Worm (Caenorhabditis elegans): Measurements from ENCODE around the gene nlp-80.
A peak's percentile ranks its signal among the peaks of the same experiment; 100 is the strongest.
"Not testable (repeated sequence)": the region's sequence is repeated elsewhere in the genome, so short reads cannot be mapped to it uniquely, and the experiment has no call there.

Gene nlp-80

DNA sequence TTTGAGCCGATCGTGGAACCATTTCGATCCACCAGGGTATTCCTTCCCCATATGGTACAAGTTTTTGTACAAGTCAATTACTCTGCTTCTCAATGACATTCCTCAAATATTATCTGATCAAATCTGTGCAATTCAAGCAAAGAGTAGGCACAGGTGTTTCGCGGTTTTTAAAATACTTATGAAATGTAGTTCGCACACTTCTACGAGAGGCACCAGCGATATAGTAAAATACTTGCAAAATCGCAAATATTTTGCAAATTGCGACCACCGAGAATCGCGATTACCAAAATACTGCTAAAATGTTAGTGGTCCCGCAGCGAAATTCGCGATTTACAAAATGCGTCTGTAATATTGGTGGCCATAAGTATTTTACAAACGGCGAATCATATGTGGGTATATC lies 44.2 kb upstream of the nlp-80 start, which contains the start of gene Y42A5A.5:
Gene Y42A5A.5 (minus strand): TSS at position 101 of the 400 bp plus-strand sequence.
- not testable (repeated sequence) for TF ChIP-seq fkh-2 (tag; optimal IDR thresholded peaks at IDR 0.05); nhr-76 (tag; optimal IDR thresholded peaks at IDR 0.05); unc-62 (GFP tag; optimal IDR thresholded peaks at IDR 0.05)

ce11 chrV:11104408-11104807 lies 39.0 kb upstream of the nlp-80 start:
- no peak for TF ChIP-seq pqm-1 (tag; optimal IDR thresholded peaks at IDR 0.05)

DNA sequence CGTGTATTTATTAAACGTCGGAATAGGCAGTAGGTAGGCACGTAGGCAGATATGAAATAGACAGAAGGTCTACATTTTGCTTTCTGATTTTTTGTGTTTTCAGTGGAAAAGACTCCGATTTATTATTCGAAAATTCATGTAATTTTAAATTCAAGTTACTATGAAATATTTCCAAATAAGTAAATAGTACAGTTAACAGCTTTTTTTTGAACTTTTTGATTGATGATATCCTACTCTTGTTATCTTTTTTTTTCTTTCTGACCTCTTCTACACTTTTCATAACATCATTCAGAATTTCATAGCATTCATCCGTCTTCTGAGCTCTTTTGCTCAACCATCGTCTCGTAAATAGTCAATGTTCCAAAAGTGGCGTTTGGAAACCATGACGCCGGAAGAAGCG lies 33.2 kb upstream of the nlp-80 start, which contains the start of gene cdkl-1:
Gene cdkl-1 (plus strand): TSS at position 301 of the 400 bp plus-strand sequence.
- TF ChIP-seq fkh-10 (GFP tag; optimal IDR thresholded peaks at IDR 0.05): no peak
- no peak for TF ChIP-seq sea-2 (GFP tag; optimal IDR thresholded peaks at IDR 0.05)
- no peak for TF ChIP-seq jun-1 (tag; optimal IDR thresholded peaks at IDR 0.05)
- TF ChIP-seq nhr-11 (tag; optimal IDR thresholded peaks at IDR 0.05): no peak
- TF ChIP-seq hmg-11 (tag; optimal IDR thresholded peaks at IDR 0.05): no peak
- no peak for TF ChIP-seq unc-39 (tag; optimal IDR thresholded peaks at IDR 0.05)
- TF ChIP-seq elt-3 (tag; optimal IDR thresholded peaks at IDR 0.05): no peak
- TF ChIP-seq tbx-2 (tag; optimal IDR thresholded peaks at IDR 0.05): no peak
- no peak for TF ChIP-seq ceh-16 (tag; optimal IDR thresholded peaks at IDR 0.05)
- TF ChIP-seq nhr-237 (tag; optimal IDR thresholded peaks at IDR 0.05): no peak
- TF ChIP-seq egl-27 (tag; optimal IDR thresholded peaks at IDR 0.05): no peak

DNA sequence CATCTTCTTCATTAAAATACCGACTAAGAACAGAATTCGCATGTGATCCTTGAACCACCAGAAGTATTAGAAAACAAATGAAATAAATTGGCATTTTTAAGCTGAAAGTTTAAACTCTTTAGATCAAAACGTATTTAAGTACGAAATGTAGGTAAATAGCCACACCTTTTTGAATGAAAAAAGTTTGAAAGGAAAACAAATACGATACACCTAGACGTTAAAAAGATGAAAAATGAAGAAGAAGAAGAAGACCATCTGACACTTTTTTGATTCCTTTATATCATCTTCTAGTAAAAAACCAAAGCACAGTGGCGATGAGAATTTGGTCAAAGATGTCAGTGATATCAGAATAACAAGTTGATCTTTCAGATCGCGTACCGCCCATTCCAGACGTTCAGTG lies 30.5 kb upstream of the nlp-80 start, which contains the start of gene Y42A5A.3:
Gene Y42A5A.3 (minus strand): TSS at position 101 of the 400 bp plus-strand sequence.
- TF ChIP-seq mml-1 (tag; optimal IDR thresholded peaks at IDR 0.05) (no peak), elt-2 (tag; optimal IDR thresholded peaks at IDR 0.05) (no peak), jun-1 (tag; optimal IDR thresholded peaks at IDR 0.05) (no peak), unc-39 (tag; optimal IDR thresholded peaks at IDR 0.05) (no peak), lin-15B (tag; optimal IDR thresholded peaks at IDR 0.05) (no peak), ceh-82 (tag; optimal IDR thresholded peaks at IDR 0.05) (no peak), nhr-43 (tag; optimal IDR thresholded peaks at IDR 0.05; ENCODE audit: poor library complexity, severe bottlenecking) (no peak), egl-5 (tag; optimal IDR thresholded peaks at IDR 0.05) (no peak), fkh-10 (GFP tag; optimal IDR thresholded peaks at IDR 0.05) (no peak), pha-4 (tag; optimal IDR thresholded peaks at IDR 0.05) (no peak), fkh-2 (tag; optimal IDR thresholded peaks at IDR 0.05) (no peak), unc-62 (GFP tag; optimal IDR thresholded peaks at IDR 0.05) (no peak), pqm-1 (tag; optimal IDR thresholded peaks at IDR 0.05) (no peak), elt-3 (tag; optimal IDR thresholded peaks at IDR 0.05) (no peak), hmg-11 (tag; optimal IDR thresholded peaks at IDR 0.05) (no peak), daf-12 (tag; optimal IDR thresholded peaks at IDR 0.05) (no peak), nhr-67 (tag; optimal IDR thresholded peaks at IDR 0.05) (no peak), zag-1 (tag; optimal IDR thresholded peaks at IDR 0.05) (no peak), nhr-11 (tag; optimal IDR thresholded peaks at IDR 0.05) (no peak)

- peak; percentile 2 for TF ChIP-seq nhr-23 (tag; optimal IDR thresholded peaks at IDR 0.05)
- peak; percentile 35 for TF ChIP-seq elt-1 (tag; optimal IDR thresholded peaks at IDR 0.05)
- peak; percentile 25 for TF ChIP-seq jun-1 (tag; optimal IDR thresholded peaks at IDR 0.05)
- TF ChIP-seq egl-5 (tag; optimal IDR thresholded peaks at IDR 0.05): no peak
- no peak for TF ChIP-seq nhr-237 (tag; optimal IDR thresholded peaks at IDR 0.05)
These were observed 29.3 kb upstream of the nlp-80 start for ce11 chrV:11094698-11095097.

DNA sequence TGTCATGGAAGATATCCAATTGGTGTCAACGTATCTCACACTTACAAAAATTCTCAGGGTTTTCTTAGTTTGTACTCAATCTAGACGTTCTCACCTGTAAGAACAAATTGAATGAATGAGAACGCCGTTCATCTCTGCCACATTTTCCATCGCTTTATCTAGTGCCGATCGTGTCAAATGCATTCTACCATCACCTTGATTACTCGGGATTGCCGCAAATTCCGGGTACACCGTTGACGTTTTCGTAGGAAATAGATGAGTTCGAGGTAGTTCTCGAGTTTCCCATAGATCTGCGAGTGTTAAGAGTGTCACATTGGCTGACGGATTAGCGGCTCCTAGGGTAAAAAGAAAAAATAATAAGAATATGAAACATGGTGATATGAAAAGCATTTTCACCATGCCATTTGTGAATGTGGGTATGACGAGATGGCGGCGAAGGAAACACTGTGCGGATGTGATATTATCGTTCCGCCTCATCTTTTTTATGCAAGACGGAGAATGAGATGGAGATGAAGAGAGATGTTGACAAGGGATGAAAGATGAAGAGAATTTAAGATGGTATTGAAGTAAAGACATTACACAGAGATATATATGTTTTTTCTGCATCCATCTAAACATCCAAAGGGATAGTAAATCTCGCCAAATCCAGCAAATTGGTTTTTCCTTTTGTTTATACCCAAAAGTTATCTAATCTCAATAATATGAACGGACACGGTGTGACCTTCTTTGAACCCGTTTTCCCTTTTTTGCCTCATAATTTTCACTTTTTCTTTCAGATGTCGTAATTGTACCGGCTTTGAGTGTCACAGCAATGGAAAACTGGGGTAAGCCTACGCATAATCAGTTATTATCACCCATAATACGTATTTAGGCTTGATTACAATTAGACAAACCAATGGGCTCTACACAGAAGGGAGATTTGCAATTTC lies 28.0 kb upstream of the nlp-80 start, which contains the start of gene lact-8:
Gene lact-8 (minus strand): TSS at position 445 of the 929 bp plus-strand sequence.
- TF ChIP-seq fkh-2 (tag; optimal IDR thresholded peaks at IDR 0.05) (no peak), mml-1 (tag; optimal IDR thresholded peaks at IDR 0.05) (no peak), sea-2 (GFP tag; optimal IDR thresholded peaks at IDR 0.05) (no peak), nhr-25 (tag; optimal IDR thresholded peaks at IDR 0.05) (peak; percentile 13), nhr-67 (tag; optimal IDR thresholded peaks at IDR 0.05) (no peak), pha-4 (tag; optimal IDR thresholded peaks at IDR 0.05) (no peak), nhr-11 (tag; optimal IDR thresholded peaks at IDR 0.05) (no peak), lin-39 (tag; optimal IDR thresholded peaks at IDR 0.05) (no peak), nfya-1 (tag; optimal IDR thresholded peaks at IDR 0.05; ENCODE audit: insufficient read depth) (no peak), egl-5 (tag; optimal IDR thresholded peaks at IDR 0.05) (no peak), elt-1 (tag; optimal IDR thresholded peaks at IDR 0.05) (peak; percentile 65), unc-39 (tag; optimal IDR thresholded peaks at IDR 0.05) (no peak), fos-1 (tag; optimal IDR thresholded peaks at IDR 0.05) (no peak), hmg-11 (tag; optimal IDR thresholded peaks at IDR 0.05) (no peak), nhr-23 (tag; optimal IDR thresholded peaks at IDR 0.05) (no peak)

All from whole organism, L3 larva.